Worm (Caenorhabditis elegans) whole organism, L2 larva: ENCODE results near the gene C34F6.9.

Experiments
- C34F6.9 ChIP-seq: fragments of 150-350 bp; optimal IDR thresholded peaks from 2 replicates; lab custom pipeline; 2014; ENCODE audit warnings: missing biosample characterization, missing genetic modification characterization
- ZK546.5 ChIP-seq: sonication (generic microtip); optimal IDR thresholded peaks from 2 replicates; lab custom pipeline; 2017; ENCODE audit warnings: missing biosample characterization, missing genetic modification characterization
- aly-2 ChIP-seq: fragments of 150-350 bp; optimal IDR thresholded peaks from 2 replicates; lab custom pipeline; 2014; ENCODE audit warnings: missing biosample characterization, missing genetic modification characterization
- egl-27 ChIP-seq: sonication (generic microtip); optimal IDR thresholded peaks from 3 replicates; lab custom pipeline; 2017; ENCODE audit warnings: missing biosample characterization, missing genetic modification reagents, missing genetic modification characterization
- gmeb-1 ChIP-seq: fragments of 150-350 bp; optimal IDR thresholded peaks from 2 replicates; lab custom pipeline; 2014; ENCODE audit warnings: missing biosample characterization, missing genetic modification characterization
- mab-5 ChIP-seq: fragments of 150-350 bp; optimal IDR thresholded peaks from 2 replicates; lab custom pipeline; 2014; ENCODE audit warnings: missing biosample characterization, missing genetic modification characterization
- mdl-1 ChIP-seq, 2 experiments: fragments of 150-350 bp in 1 of 2; sonication (generic microtip) in 1 of 2; optimal IDR thresholded peaks; 2 replicates each; lab custom pipeline; 2017; ENCODE audit warnings: missing biosample characterization in 2 of 2, missing genetic modification characterization in 2 of 2
- nhr-10 ChIP-seq: sonication (generic microtip); optimal IDR thresholded peaks from 2 replicates; lab custom pipeline; 2017; ENCODE audit warnings: missing biosample characterization, missing genetic modification characterization
- nhr-129 ChIP-seq: fragments of 150-350 bp; optimal IDR thresholded peaks from 2 replicates; lab custom pipeline; 2014; ENCODE audit warnings: missing biosample characterization, missing genetic modification characterization
- nhr-237 ChIP-seq: fragments of 150-350 bp; optimal IDR thresholded peaks from 2 replicates; lab custom pipeline; 2014; ENCODE audit warnings: missing biosample characterization, missing genetic modification characterization
- nhr-6 ChIP-seq: fragments of 150-350 bp; optimal IDR thresholded peaks from 2 replicates; lab custom pipeline; 2014; ENCODE audit warnings: missing biosample characterization, missing genetic modification characterization
- sem-4 ChIP-seq: fragments of 150-350 bp; optimal IDR thresholded peaks from 2 replicates; lab custom pipeline; 2014; ENCODE audit warnings: missing biosample characterization, missing genetic modification reagents, missing genetic modification characterization
- unc-62 ChIP-seq: fragments of 150-350 bp; optimal IDR thresholded peaks from 2 replicates; lab custom pipeline; 2014; ENCODE audit warnings: missing biosample characterization, missing genetic modification reagents, missing genetic modification characterization

DNA sequence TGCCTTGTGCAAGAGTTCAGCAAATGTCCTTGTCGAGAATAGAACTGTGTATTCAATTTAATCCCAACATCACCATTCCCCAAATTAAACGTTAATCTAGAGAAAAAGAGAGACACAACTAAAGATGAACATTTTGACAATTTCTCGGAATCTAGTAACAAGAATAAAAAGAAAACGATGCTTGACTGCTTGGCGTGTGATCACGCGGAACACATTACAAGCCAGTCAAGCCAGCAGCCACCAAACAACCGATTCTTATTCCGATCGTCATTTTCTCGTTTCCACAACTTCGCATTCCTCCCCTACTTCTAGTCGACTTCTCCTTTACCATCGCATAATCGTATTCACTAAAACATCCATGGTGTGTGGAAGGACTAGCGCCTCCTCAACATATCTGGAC is 26.9 kb upstream of the C34F6.9 start:
- TF ChIP-seq nhr-129 (tag; lab: Kevin White, UChicago) (no peak), gmeb-1 (no peak), unc-62 (GFP tag; lab: Kevin White, UChicago) (no peak), nhr-237 (tag; lab: Kevin White, UChicago) (no peak), mab-5 (tag; lab: Kevin White, UChicago) (no peak), ZK546.5 (tag; lab: Kevin White, UChicago) (no peak), nhr-6 (tag; lab: Kevin White, UChicago) (no peak), C34F6.9 (tag; lab: Kevin White, UChicago) (no peak), egl-27 (no peak), sem-4 (tag; lab: Kevin White, UChicago) (no peak), nhr-10 (tag; lab: Kevin White, UChicago) (no peak), aly-2 (no peak), mdl-1 (tag; optimal IDR thresholded peaks at IDR 0.05; lab: Kevin White, UChicago) (no peak)
